Fruit fly (Drosophila melanogaster) whole organism, embryonic: ENCODE results near the gene p24-1.

ENCODE experiments used
- BtbVII ChIP-seq: fragments of 200-800 bp; sonication (Bioruptor generic); optimal IDR thresholded peaks from 3 replicates; lab custom pipeline; 2017; ENCODE audit warnings: missing biosample characterization, mild to moderate bottlenecking, missing genetic modification characterization
- CG10209 ChIP-seq: fragments of 200-800 bp; sonication (Bioruptor generic); optimal IDR thresholded peaks from 3 replicates; lab custom pipeline; 2017; ENCODE audit warnings: missing biosample characterization, mild to moderate bottlenecking, missing genetic modification characterization, missing genetic modification reagents
- CG10267 ChIP-seq: fragments of 200-800 bp; sonication (Bioruptor generic); optimal IDR thresholded peaks from 2 replicates; lab custom pipeline; 2018; ENCODE audit warnings: missing biosample characterization, mild to moderate bottlenecking, missing genetic modification characterization, moderate library complexity
- CG11695 ChIP-seq: fragments of 200-800 bp; sonication (Bioruptor generic); IDR thresholded peaks from 3 replicates; pipeline ENCODE4 v1.3.6; 2022; ENCODE audit warnings: missing biosample characterization, missing genetic modification characterization
- CG1233 ChIP-seq: fragments of 200-800 bp; sonication (Bioruptor generic); optimal IDR thresholded peaks from 4 replicates; lab custom pipeline; 2018; ENCODE audit warnings: missing biosample characterization, mild to moderate bottlenecking, missing genetic modification characterization
- CG12769 ChIP-seq: fragments of 200-800 bp; sonication (Bioruptor generic); optimal IDR thresholded peaks from 2 replicates; lab custom pipeline; 2019; ENCODE audit warnings: missing biosample characterization, mild to moderate bottlenecking, missing genetic modification characterization, moderate library complexity
- CG15514 ChIP-seq: fragments of 200-800 bp; sonication (Bioruptor generic); optimal IDR thresholded peaks from 3 replicates; lab custom pipeline; 2017; ENCODE audit warnings: missing biosample characterization, missing genetic modification characterization, mild to moderate bottlenecking, moderate library complexity, missing genetic modification reagents
- CG16813 ChIP-seq: fragments of 200-800 bp; sonication (Bioruptor generic); IDR thresholded peaks from 3 replicates; pipeline ENCODE4 v1.3.6; 2022; ENCODE audit warnings: missing biosample characterization, missing genetic modification characterization; ENCODE audit not compliant: partially characterized antibody
- CG2120 ChIP-seq: fragments of 200-800 bp; sonication (Bioruptor generic); optimal IDR thresholded peaks from 3 replicates; lab custom pipeline; 2016; ENCODE audit warnings: missing biosample characterization, missing genetic modification characterization
- CG3163 ChIP-seq: fragments of 200-800 bp; sonication (Bioruptor generic); optimal IDR thresholded peaks from 3 replicates; lab custom pipeline; 2016; ENCODE audit warnings: missing biosample characterization, missing genetic modification characterization
- CG32532 ChIP-seq: fragments of 200-800 bp; sonication (Bioruptor generic); IDR thresholded peaks from 2 replicates; pipeline ENCODE4 v1.3.6; 2022; ENCODE audit warnings: missing biosample characterization, missing genetic modification characterization
- CG34376 ChIP-seq: fragments of 200-800 bp; sonication (Bioruptor generic); optimal IDR thresholded peaks from 2 replicates; lab custom pipeline; 2018; ENCODE audit warnings: missing biosample characterization, mild to moderate bottlenecking, missing genetic modification characterization
- CG6791 ChIP-seq: fragments of 200-800 bp; sonication (Bioruptor generic); IDR thresholded peaks from 3 replicates; pipeline ENCODE4 v1.3.6; 2022; ENCODE audit warnings: missing biosample characterization, missing genetic modification characterization; ENCODE audit not compliant: partially characterized antibody
- CG8089 ChIP-seq: fragments of 200-800 bp; sonication (Bioruptor generic); optimal IDR thresholded peaks from 3 replicates; lab custom pipeline; 2016; ENCODE audit warnings: missing biosample characterization, missing genetic modification characterization
- Dek ChIP-seq: fragments of 200-800 bp; sonication (Bioruptor generic); optimal IDR thresholded peaks from 3 replicates; lab custom pipeline; 2019; ENCODE audit warnings: missing biosample characterization, mild to moderate bottlenecking, missing genetic modification characterization, moderate library complexity
- Dp ChIP-seq: fragments of 200-800 bp; sonication (Bioruptor generic); optimal IDR thresholded peaks from 2 replicates; lab custom pipeline; 2018; ENCODE audit warnings: missing biosample characterization, mild to moderate bottlenecking, missing genetic modification characterization, moderate library complexity
- Fer3 ChIP-seq: fragments of 200-800 bp; sonication (Bioruptor generic); optimal IDR thresholded peaks from 2 replicates; lab custom pipeline; 2018; ENCODE audit warnings: missing biosample characterization, mild to moderate bottlenecking, missing genetic modification characterization, moderate library complexity
- GATAe ChIP-seq: fragments of 200-800 bp; sonication (Bioruptor generic); conservative IDR thresholded peaks from 2 replicates; pipeline ENCODE4 v1.3.6; 2022; ENCODE audit warnings: missing biosample characterization, missing genetic modification characterization
- HLH4C ChIP-seq: fragments of 200-800 bp; sonication (Bioruptor generic); IDR thresholded peaks from 3 replicates; pipeline ENCODE4 v1.3.6; 2022; ENCODE audit warnings: missing biosample characterization, missing genetic modification characterization; ENCODE audit not compliant: partially characterized antibody
- Hey ChIP-seq: fragments of 200-800 bp; sonication (Bioruptor generic); optimal IDR thresholded peaks from 3 replicates; lab custom pipeline; 2018; ENCODE audit warnings: missing biosample characterization, mild to moderate bottlenecking, missing genetic modification characterization
- Hr78 ChIP-seq, 2 experiments: fragments of 200-800 bp in 1 of 2; fragments of >200 bp in 1 of 2; sonication (Bioruptor generic) in 1 of 2; optimal IDR thresholded peaks; 2 replicates each; lab custom pipeline; 2017 to 2019; ENCODE audit warnings: missing biosample characterization in 2 of 2, missing genetic modification characterization in 2 of 2, mild to moderate bottlenecking in 1 of 2, moderate library complexity in 1 of 2
- Lhr ChIP-seq: fragments of 200-800 bp; sonication (Bioruptor generic); optimal IDR thresholded peaks from 3 replicates; lab custom pipeline; 2017; ENCODE audit warnings: mild to moderate bottlenecking, missing biosample characterization, missing genetic modification reagents, missing genetic modification characterization
- Lpt ChIP-seq: fragments of >200 bp; optimal IDR thresholded peaks from 2 replicates; lab custom pipeline; 2018; ENCODE audit warnings: missing biosample characterization, missing genetic modification characterization
- MTF-1 ChIP-seq: fragments of 200-800 bp; sonication (Bioruptor generic); optimal IDR thresholded peaks from 2 replicates; lab custom pipeline; 2018; ENCODE audit warnings: missing biosample characterization, mild to moderate bottlenecking, missing genetic modification characterization, borderline replicate concordance
- Nf-YB ChIP-seq: fragments of 200-800 bp; sonication (Bioruptor generic); optimal IDR thresholded peaks from 3 replicates; lab custom pipeline; 2019; ENCODE audit warnings: missing biosample characterization, mild to moderate bottlenecking, missing genetic modification characterization, moderate library complexity
- Nf-YC ChIP-seq: fragments of 200-800 bp; optimal IDR thresholded peaks from 3 replicates; lab custom pipeline; 2019; ENCODE audit warnings: missing biosample characterization, mild to moderate bottlenecking, missing genetic modification characterization, moderate library complexity
- Xrp1 ChIP-seq: fragments of 200-800 bp; sonication (Bioruptor generic); IDR thresholded peaks from 2 replicates; pipeline ENCODE4 v1.3.6; 2022; ENCODE audit warnings: missing biosample characterization, missing genetic modification characterization
- abd-A ChIP-seq: fragments of 200-800 bp; sonication (Bioruptor generic); optimal IDR thresholded peaks from 3 replicates; lab custom pipeline; 2019; ENCODE audit warnings: missing biosample characterization, mild to moderate bottlenecking, missing genetic modification characterization, moderate library complexity
- al ChIP-seq: fragments of 200-800 bp; sonication (Bioruptor generic); IDR thresholded peaks from 2 replicates; pipeline ENCODE4 v1.3.6; 2022; ENCODE audit warnings: missing biosample characterization, missing genetic modification characterization
- chinmo ChIP-seq: fragments of 200-800 bp; sonication (Bioruptor generic); IDR thresholded peaks from 4 replicates; pipeline ENCODE4 v1.3.6; 2022; ENCODE audit warnings: missing biosample characterization, missing genetic modification characterization; ENCODE audit not compliant: partially characterized antibody
- cwo ChIP-seq: fragments of 200-800 bp; sonication (Bioruptor generic); optimal IDR thresholded peaks from 3 replicates; lab custom pipeline; 2017; ENCODE audit warnings: missing biosample characterization, missing genetic modification characterization, mild to moderate bottlenecking, moderate library complexity, missing genetic modification reagents
- dmrt99B ChIP-seq: fragments of 200-800 bp; sonication (Bioruptor generic); optimal IDR thresholded peaks from 2 replicates; lab custom pipeline; 2018; ENCODE audit warnings: missing biosample characterization, mild to moderate bottlenecking, missing genetic modification characterization, moderate library complexity
- eve ChIP-seq, 2 experiments: fragments of >200 bp; optimal IDR thresholded peaks; 2 replicates each; lab custom pipeline; 2017; ENCODE audit warnings: missing biosample characterization in 2 of 2, missing genetic modification characterization in 2 of 2
- exex ChIP-seq: fragments of 200-800 bp; sonication (Bioruptor generic); optimal IDR thresholded peaks from 4 replicates; lab custom pipeline; 2018; ENCODE audit warnings: missing biosample characterization, mild to moderate bottlenecking, missing genetic modification characterization, moderate library complexity
- grn ChIP-seq: fragments of 200-800 bp; sonication (Bioruptor generic); optimal IDR thresholded peaks from 3 replicates; lab custom pipeline; 2017; ENCODE audit warnings: missing biosample characterization, missing genetic modification characterization
- hth ChIP-seq: fragments of >200 bp; optimal IDR thresholded peaks from 2 replicates; lab custom pipeline; 2017; ENCODE audit warnings: inconsistent platforms
- ind ChIP-seq: fragments of 200-800 bp; sonication (Bioruptor generic); optimal IDR thresholded peaks from 3 replicates; lab custom pipeline; 2016; ENCODE audit warnings: missing biosample characterization, missing genetic modification characterization
- lab ChIP-seq: fragments of 200-800 bp; sonication (Bioruptor generic); optimal IDR thresholded peaks from 3 replicates; lab custom pipeline; 2017; ENCODE audit warnings: missing biosample characterization, missing genetic modification characterization, mild to moderate bottlenecking, moderate library complexity, missing genetic modification reagents
- lmd ChIP-seq: fragments of 200-800 bp; sonication (Bioruptor generic); IDR thresholded peaks from 2 replicates; pipeline ENCODE4 v1.3.6; 2022; ENCODE audit warnings: missing biosample characterization, missing genetic modification characterization
- pb ChIP-seq: fragments of 200-800 bp; sonication (Bioruptor generic); optimal IDR thresholded peaks from 3 replicates; lab custom pipeline; 2016; ENCODE audit warnings: missing biosample characterization, missing genetic modification characterization
- pho ChIP-seq: fragments of 200-800 bp; sonication (Bioruptor generic); optimal IDR thresholded peaks from 2 replicates; lab custom pipeline; 2016; ENCODE audit warnings: missing biosample characterization, missing genetic modification characterization
- pzg ChIP-seq: fragments of 200-800 bp; sonication (Bioruptor generic); optimal IDR thresholded peaks from 3 replicates; lab custom pipeline; 2018; ENCODE audit warnings: missing biosample characterization, mild to moderate bottlenecking, missing genetic modification characterization, moderate library complexity
- ro ChIP-seq: fragments of 200-800 bp; sonication (Bioruptor generic); IDR thresholded peaks from 2 replicates; pipeline ENCODE4 v1.3.6; 2022; ENCODE audit warnings: missing biosample characterization, missing genetic modification characterization
- sim ChIP-seq: fragments of 200-800 bp; sonication (Bioruptor generic); IDR thresholded peaks from 2 replicates; pipeline ENCODE4 v1.3.6; 2022; ENCODE audit warnings: missing biosample characterization, missing genetic modification characterization
- sisA ChIP-seq: fragments of 200-800 bp; sonication (Bioruptor generic); IDR thresholded peaks from 2 replicates; pipeline ENCODE4 v1.3.6; 2022; ENCODE audit warnings: missing biosample characterization, missing genetic modification characterization
- sug ChIP-seq: fragments of 200-800 bp; optimal IDR thresholded peaks from 2 replicates; lab custom pipeline; 2019; ENCODE audit warnings: missing biosample characterization, mild to moderate bottlenecking, missing genetic modification characterization, moderate library complexity
- tgo ChIP-seq: fragments of 200-800 bp; sonication (Bioruptor generic); IDR thresholded peaks from 3 replicates; pipeline ENCODE4 v1.3.6; 2022; ENCODE audit warnings: missing biosample characterization, missing genetic modification characterization
- toy ChIP-seq: fragments of 200-800 bp; sonication (Bioruptor generic); IDR thresholded peaks from 2 replicates; pipeline ENCODE4 v1.3.6; 2022; ENCODE audit warnings: missing biosample characterization, missing genetic modification characterization
- ttk ChIP-seq: fragments of 200-800 bp; sonication (Bioruptor generic); IDR thresholded peaks from 2 replicates; pipeline ENCODE4 v2.1.2; 2022; ENCODE audit warnings: missing biosample characterization, missing genetic modification characterization
- zfh1 ChIP-seq: fragments of 200-800 bp; sonication (Bioruptor generic); IDR thresholded peaks from 3 replicates; pipeline ENCODE4 v1.3.6; 2022; ENCODE audit warnings: missing biosample characterization, missing genetic modification characterization

Gene p24-1

DNA sequence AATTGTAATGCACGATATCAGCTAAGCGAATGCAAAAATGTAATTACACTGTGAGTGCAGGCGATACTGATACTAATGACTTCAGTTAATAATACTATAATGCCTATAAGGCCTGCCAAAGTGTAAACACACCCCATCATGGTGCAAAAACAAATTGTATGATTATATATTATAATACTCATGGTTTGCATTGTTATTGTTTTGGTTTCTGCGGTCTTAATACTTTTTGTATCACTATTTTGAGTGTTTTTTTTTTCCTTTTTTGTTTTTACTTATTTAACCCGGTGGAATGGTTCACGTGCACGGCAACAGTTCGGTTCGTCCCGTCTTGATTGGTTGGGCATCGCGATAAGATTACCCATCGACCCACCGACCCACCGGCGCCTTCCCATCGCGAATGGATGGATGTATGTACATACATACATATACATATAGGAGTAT lies 38.6 kb downstream of the p24-1 start:
- TF ChIP-seq Nf-YB (GFP tag; lab: Kevin White, UChicago), result peak; percentile 71
- peak; percentile 1 for TF ChIP-seq lab (GFP tag; lab: Kevin White, UChicago)
- TF ChIP-seq cwo (GFP tag; lab: Kevin White, UChicago), result peak; percentile 85
- no peak for TF ChIP-seq Fer3
- peak in 1 of 2 experiments; percentile 6 for TF ChIP-seq eve (GFP tag; optimal IDR thresholded peaks at IDR 0.05; lab: Kevin White, UChicago)
- TF ChIP-seq pzg (GFP tag; lab: Kevin White, UChicago), result no peak
- peak; percentile 72 for TF ChIP-seq Nf-YC (tag; lab: Kevin White, UChicago)
- peak; percentile 78 for TF ChIP-seq exex (tag; lab: Kevin White, UChicago)
- TF ChIP-seq grn, result peak; percentile 42
- TF ChIP-seq Hr78 (GFP tag; optimal IDR thresholded peaks at IDR 0.05; lab: Kevin White, UChicago), result peak in 1 of 2 experiments; percentile 48
- 0 out of 4 replicates have a peak, but pooled peaks have one; percentile 33 for TF ChIP-seq chinmo
- TF ChIP-seq Dp (GFP tag; lab: Kevin White, UChicago), result no peak
- TF ChIP-seq Lpt (GFP tag; lab: Kevin White, UChicago), result no peak
- TF ChIP-seq al (GFP tag; lab: Robert Waterston, UW), result no peak
- no peak for TF ChIP-seq toy (GFP tag; lab: Robert Waterston, UW)
- TF ChIP-seq sug (tag; lab: Kevin White, UChicago), result peak; percentile 54
- peak; percentile 11 for TF ChIP-seq Hey (tag; lab: Kevin White, UChicago)
- no peak for TF ChIP-seq sisA (GFP tag; lab: Robert Waterston, UW)
- TF ChIP-seq CG34376, result peak; percentile 29
- TF ChIP-seq CG10267, result no peak

DNA sequence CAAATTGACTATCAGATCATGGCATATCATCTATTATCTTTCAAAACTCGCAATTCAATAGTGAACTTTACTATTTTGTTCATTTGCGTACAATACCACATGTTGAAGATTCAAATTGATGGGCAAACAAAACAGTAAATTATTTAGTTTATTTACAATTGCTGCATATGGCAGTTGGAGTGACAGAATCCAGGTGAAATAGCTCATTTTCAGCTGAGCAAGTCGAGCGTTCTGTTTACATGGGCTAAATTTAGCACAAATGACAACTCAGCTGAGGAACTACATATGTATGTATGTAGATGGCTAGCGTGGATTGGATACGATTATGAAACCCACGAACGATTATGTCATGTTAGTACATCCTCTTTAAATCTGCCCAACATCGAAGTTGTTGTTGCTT lies 39.5 kb downstream of the p24-1 start:
- peak; percentile 24 for TF ChIP-seq CG12769 (tag; lab: Kevin White, UChicago)
- no peak for TF ChIP-seq HLH4C (GFP tag; lab: Robert Waterston, UW)
- no peak for TF ChIP-seq pb (GFP tag; lab: Kevin White, UChicago)
- TF ChIP-seq chinmo, result no peak
- no peak for TF ChIP-seq ro (GFP tag; lab: Robert Waterston, UW)
- no peak for TF ChIP-seq hth (lab: Kevin White, UChicago)
- TF ChIP-seq zfh1 (GFP tag; lab: Robert Waterston, UW), result no peak
- TF ChIP-seq CG6791 (GFP tag; lab: Robert Waterston, UW), result no peak
- TF ChIP-seq Lhr (GFP tag; lab: Kevin White, UChicago), result no peak
- TF ChIP-seq CG8089 (GFP tag; lab: Kevin White, UChicago), result no peak
- TF ChIP-seq CG10209 (GFP tag; lab: Kevin White, UChicago), result no peak
- TF ChIP-seq Xrp1 (GFP tag; lab: Robert Waterston, UW), result no peak
- TF ChIP-seq CG1233, result no peak
- no peak for TF ChIP-seq Hey (tag; lab: Kevin White, UChicago)
- TF ChIP-seq Dek (tag; lab: Kevin White, UChicago), result no peak
- no peak for TF ChIP-seq CG3163 (GFP tag; lab: Kevin White, UChicago)
- no peak for TF ChIP-seq MTF-1
- TF ChIP-seq tgo (GFP tag; lab: Robert Waterston, UW), result no peak
- TF ChIP-seq dmrt99B, result no peak
- no peak for TF ChIP-seq sim (GFP tag; lab: Robert Waterston, UW)
- TF ChIP-seq pho (GFP tag; lab: Kevin White, UChicago), result no peak
- TF ChIP-seq CG16813 (GFP tag; lab: Robert Waterston, UW), result no peak
- TF ChIP-seq abd-A (tag; lab: Kevin White, UChicago), result no peak
- TF ChIP-seq CG15514 (GFP tag; lab: Kevin White, UChicago), result peak; percentile 9
- TF ChIP-seq GATAe (GFP tag; lab: Robert Waterston, UW), result no peak
- no peak for TF ChIP-seq lmd
- peak; percentile 43 for TF ChIP-seq BtbVII (GFP tag; lab: Kevin White, UChicago)
- no peak for TF ChIP-seq ttk (GFP tag; lab: Robert Waterston, UW)
- TF ChIP-seq CG11695, result no peak
- no peak for TF ChIP-seq ind
- TF ChIP-seq CG32532 (GFP tag; lab: Robert Waterston, UW), result no peak
- no peak for TF ChIP-seq CG2120
